Fruit fly (Drosophila melanogaster) whole organism, embryonic: ENCODE measurements around the gene CG17764.

Source experiments
- BtbVII ChIP-seq: fragments of 200-800 bp; sonication (Bioruptor generic); optimal IDR thresholded peaks from 3 replicates; lab custom pipeline; 2017; ENCODE audit warnings: missing biosample characterization, mild to moderate bottlenecking, missing genetic modification characterization
- CG10209 ChIP-seq: fragments of 200-800 bp; sonication (Bioruptor generic); optimal IDR thresholded peaks from 3 replicates; lab custom pipeline; 2017; ENCODE audit warnings: missing biosample characterization, mild to moderate bottlenecking, missing genetic modification characterization, missing genetic modification reagents
- CG12219 ChIP-seq: fragments of 200-800 bp; sonication (Bioruptor generic); optimal IDR thresholded peaks from 3 replicates; lab custom pipeline; 2018; ENCODE audit warnings: missing biosample characterization, mild to moderate bottlenecking, missing genetic modification characterization
- CG12659 ChIP-seq: fragments of 200-800 bp; sonication (Bioruptor generic); optimal IDR thresholded peaks from 3 replicates; lab custom pipeline; 2017; ENCODE audit warnings: mild to moderate bottlenecking, missing biosample characterization, missing genetic modification reagents, missing genetic modification characterization
- CG12942 ChIP-seq: fragments of 200-800 bp; sonication (Bioruptor generic); optimal IDR thresholded peaks from 3 replicates; lab custom pipeline; 2016; ENCODE audit warnings: missing biosample characterization, missing genetic modification characterization
- CG13624 ChIP-seq: fragments of 200-800 bp; sonication (Bioruptor generic); optimal IDR thresholded peaks from 2 replicates; lab custom pipeline; 2016; ENCODE audit warnings: missing biosample characterization, missing genetic modification characterization
- CG13894 ChIP-seq: fragments of 200-800 bp; sonication (Bioruptor generic); optimal IDR thresholded peaks from 3 replicates; lab custom pipeline; 2018; ENCODE audit warnings: missing biosample characterization, mild to moderate bottlenecking, missing genetic modification characterization, moderate library complexity
- CG15073 ChIP-seq: fragments of 200-800 bp; sonication (Bioruptor generic); optimal IDR thresholded peaks from 2 replicates; lab custom pipeline; 2016; ENCODE audit warnings: missing biosample characterization, missing genetic modification characterization
- CG17359 ChIP-seq: fragments of 200-800 bp; sonication (Bioruptor generic); optimal IDR thresholded peaks from 3 replicates; lab custom pipeline; 2018; ENCODE audit warnings: missing biosample characterization, mild to moderate bottlenecking, missing genetic modification characterization, moderate library complexity
- CG43689 ChIP-seq: fragments of 200-800 bp; sonication (Bioruptor generic); IDR thresholded peaks from 2 replicates; pipeline ENCODE4 v1.3.6; 2022; ENCODE audit warnings: missing biosample characterization, missing genetic modification characterization
- CG6683 ChIP-seq: fragments of 200-800 bp; sonication (Bioruptor generic); optimal IDR thresholded peaks from 2 replicates; lab custom pipeline; 2017; ENCODE audit warnings: missing biosample characterization, mild to moderate bottlenecking, missing genetic modification characterization, missing genetic modification reagents
- CG6791 ChIP-seq: fragments of 200-800 bp; sonication (Bioruptor generic); IDR thresholded peaks from 3 replicates; pipeline ENCODE4 v1.3.6; 2022; ENCODE audit warnings: missing biosample characterization, missing genetic modification characterization; ENCODE audit not compliant: partially characterized antibody
- CG7839 ChIP-seq: fragments of 200-800 bp; sonication (Bioruptor generic); optimal IDR thresholded peaks from 3 replicates; lab custom pipeline; 2018; ENCODE audit warnings: missing biosample characterization, mild to moderate bottlenecking, missing genetic modification characterization, moderate library complexity
- CG8924 ChIP-seq: fragments of 200-800 bp; optimal IDR thresholded peaks from 3 replicates; lab custom pipeline; 2019; ENCODE audit warnings: missing biosample characterization, mild to moderate bottlenecking, missing genetic modification characterization, moderate library complexity
- Dad ChIP-seq: fragments of 200-800 bp; sonication (Bioruptor generic); optimal IDR thresholded peaks from 3 replicates; lab custom pipeline; 2016; ENCODE audit warnings: missing biosample characterization, missing genetic modification characterization
- Deaf1 ChIP-seq: fragments of 200-800 bp; optimal IDR thresholded peaks from 3 replicates; lab custom pipeline; 2019; ENCODE audit warnings: missing biosample characterization, mild to moderate bottlenecking, missing genetic modification characterization, moderate library complexity
- Dek ChIP-seq: fragments of 200-800 bp; sonication (Bioruptor generic); optimal IDR thresholded peaks from 3 replicates; lab custom pipeline; 2019; ENCODE audit warnings: missing biosample characterization, mild to moderate bottlenecking, missing genetic modification characterization, moderate library complexity
- Dip2 ChIP-seq: fragments of 200-800 bp; sonication (Bioruptor generic); IDR thresholded peaks from 2 replicates; pipeline ENCODE4 v1.3.6; 2022; ENCODE audit warnings: missing biosample characterization, missing genetic modification characterization
- Dp ChIP-seq: fragments of 200-800 bp; sonication (Bioruptor generic); optimal IDR thresholded peaks from 2 replicates; lab custom pipeline; 2018; ENCODE audit warnings: missing biosample characterization, mild to moderate bottlenecking, missing genetic modification characterization, moderate library complexity
- Ets65A ChIP-seq: fragments of 200-800 bp; sonication (Bioruptor generic); peaks from one replicate; lab custom pipeline; 2016; ENCODE audit warnings: missing biosample characterization, missing genetic modification characterization
- HLHmδ ChIP-seq: fragments of 200-800 bp; sonication (Bioruptor generic); optimal IDR thresholded peaks from 2 replicates; lab custom pipeline; 2018; ENCODE audit warnings: missing biosample characterization, mild to moderate bottlenecking, missing genetic modification characterization, moderate library complexity
- HmgZ ChIP-seq: fragments of 200-800 bp; sonication (Bioruptor generic); optimal IDR thresholded peaks from 2 replicates; lab custom pipeline; 2018; ENCODE audit warnings: missing biosample characterization, mild to moderate bottlenecking, missing genetic modification characterization
- MBD-R2 ChIP-seq: fragments of 200-800 bp; sonication (Bioruptor generic); IDR thresholded peaks from 2 replicates; pipeline ENCODE4 v1.3.6; 2022; ENCODE audit warnings: missing biosample characterization, missing genetic modification characterization
- Mad ChIP-seq: fragments of 200-800 bp; sonication (Bioruptor generic); optimal IDR thresholded peaks from 2 replicates; lab custom pipeline; 2016; ENCODE audit warnings: missing biosample characterization, missing genetic modification characterization
- Med ChIP-seq: fragments of 200-800 bp; sonication (Bioruptor generic); peaks from one replicate; lab custom pipeline; 2016; ENCODE audit warnings: missing biosample characterization, missing genetic modification characterization, mild to moderate bottlenecking, inconsistent platforms, moderate library complexity
- Mes4 ChIP-seq: fragments of 200-800 bp; sonication (Bioruptor generic); optimal IDR thresholded peaks from 2 replicates; lab custom pipeline; 2016; ENCODE audit warnings: missing biosample characterization, missing genetic modification characterization
- NC2α ChIP-seq: fragments of 200-800 bp; sonication (Bioruptor generic); optimal IDR thresholded peaks from 2 replicates; lab custom pipeline; 2016; ENCODE audit warnings: missing biosample characterization, missing genetic modification characterization
- Nf-YB ChIP-seq: fragments of 200-800 bp; sonication (Bioruptor generic); optimal IDR thresholded peaks from 3 replicates; lab custom pipeline; 2019; ENCODE audit warnings: missing biosample characterization, mild to moderate bottlenecking, missing genetic modification characterization, moderate library complexity
- Nf-YC ChIP-seq: fragments of 200-800 bp; optimal IDR thresholded peaks from 3 replicates; lab custom pipeline; 2019; ENCODE audit warnings: missing biosample characterization, mild to moderate bottlenecking, missing genetic modification characterization, moderate library complexity
- Oli ChIP-seq: fragments of 200-800 bp; sonication (Bioruptor generic); optimal IDR thresholded peaks from 2 replicates; lab custom pipeline; 2018; ENCODE audit warnings: missing biosample characterization, mild to moderate bottlenecking, missing genetic modification characterization, moderate library complexity
- Ssrp ChIP-seq: fragments of 200-800 bp; sonication (Bioruptor generic); optimal IDR thresholded peaks from 2 replicates; lab custom pipeline; 2018; ENCODE audit warnings: missing biosample characterization, mild to moderate bottlenecking, missing genetic modification characterization, moderate library complexity
- br ChIP-seq: fragments of >200 bp; optimal IDR thresholded peaks from 2 replicates; lab custom pipeline; 2017
- ci ChIP-seq: fragments of 200-800 bp; sonication (Bioruptor generic); IDR thresholded peaks from 3 replicates; pipeline ENCODE4 v1.3.6; 2022; ENCODE audit warnings: missing biosample characterization, missing genetic modification characterization
- crol ChIP-seq: fragments of 200-800 bp; sonication (Bioruptor generic); IDR thresholded peaks from 2 replicates; pipeline ENCODE4 v1.3.6; 2022; ENCODE audit warnings: missing biosample characterization, missing genetic modification characterization
- gcm ChIP-seq: fragments of 200-800 bp; sonication (Bioruptor generic); optimal IDR thresholded peaks from 2 replicates; lab custom pipeline; 2019; ENCODE audit warnings: missing biosample characterization, mild to moderate bottlenecking, missing genetic modification characterization, moderate library complexity
- ind ChIP-seq: fragments of 200-800 bp; sonication (Bioruptor generic); optimal IDR thresholded peaks from 3 replicates; lab custom pipeline; 2016; ENCODE audit warnings: missing biosample characterization, missing genetic modification characterization
- nerfin-1 ChIP-seq: fragments of 200-800 bp; sonication (Bioruptor generic); optimal IDR thresholded peaks from 3 replicates; lab custom pipeline; 2019; ENCODE audit warnings: missing biosample characterization, mild to moderate bottlenecking, missing genetic modification characterization, moderate library complexity
- nerfin-2 ChIP-seq: fragments of 200-800 bp; sonication (Bioruptor generic); IDR thresholded peaks from 2 replicates; pipeline ENCODE4 v1.3.6; 2022; ENCODE audit warnings: missing biosample characterization, missing genetic modification characterization; ENCODE audit not compliant: partially characterized antibody
- pfk ChIP-seq: fragments of 200-800 bp; sonication (Bioruptor generic); optimal IDR thresholded peaks from 2 replicates; lab custom pipeline; 2018; ENCODE audit warnings: missing biosample characterization, mild to moderate bottlenecking, missing genetic modification characterization, moderate library complexity
- phol ChIP-seq: fragments of 200-800 bp; sonication (Bioruptor generic); optimal IDR thresholded peaks from 3 replicates; lab custom pipeline; 2018; ENCODE audit warnings: missing biosample characterization, mild to moderate bottlenecking, missing genetic modification characterization, moderate library complexity
- ro ChIP-seq: fragments of 200-800 bp; sonication (Bioruptor generic); IDR thresholded peaks from 2 replicates; pipeline ENCODE4 v1.3.6; 2022; ENCODE audit warnings: missing biosample characterization, missing genetic modification characterization
- scrt ChIP-seq: fragments of 200-800 bp; sonication (Bioruptor generic); optimal IDR thresholded peaks from 2 replicates; lab custom pipeline; 2018; ENCODE audit warnings: missing biosample characterization, mild to moderate bottlenecking, missing genetic modification characterization, moderate library complexity
- sens-2 ChIP-seq: fragments of 200-800 bp; sonication (Bioruptor generic); IDR thresholded peaks from 2 replicates; pipeline ENCODE4 v1.3.6; 2022; ENCODE audit warnings: missing biosample characterization, missing genetic modification characterization
- sima ChIP-seq: fragments of 200-800 bp; sonication (Bioruptor generic); optimal IDR thresholded peaks from 2 replicates; lab custom pipeline; 2016; ENCODE audit warnings: missing biosample characterization, missing genetic modification characterization
- sug ChIP-seq: fragments of 200-800 bp; optimal IDR thresholded peaks from 2 replicates; lab custom pipeline; 2019; ENCODE audit warnings: missing biosample characterization, mild to moderate bottlenecking, missing genetic modification characterization, moderate library complexity
- tio ChIP-seq: fragments of 200-800 bp; sonication (Bioruptor generic); optimal IDR thresholded peaks from 2 replicates; lab custom pipeline; 2017; ENCODE audit warnings: missing biosample characterization, missing genetic modification characterization, inconsistent platforms
- tll ChIP-seq, 2 experiments: fragments of 200-800 bp in 1 of 2; fragments of >200 bp in 1 of 2; sonication (Bioruptor generic) in 1 of 2; optimal IDR thresholded peaks; 2 replicates each; lab custom pipeline; 2017 to 2019; ENCODE audit warnings: missing biosample characterization in 2 of 2, missing genetic modification characterization in 2 of 2, mild to moderate bottlenecking in 1 of 2, moderate library complexity in 1 of 2
- ttk ChIP-seq: fragments of 200-800 bp; sonication (Bioruptor generic); IDR thresholded peaks from 2 replicates; pipeline ENCODE4 v2.1.2; 2022; ENCODE audit warnings: missing biosample characterization, missing genetic modification characterization

CG17764 gene

dm6 chrX:5338435-5338834 lies 31.2 kb upstream of the CG17764 start (continued):
- TF ChIP-seq CG43689 (GFP tag; lab: Robert Waterston, UW) = no peak
- no peak for TF ChIP-seq CG7839 (tag; lab: Kevin White, UChicago)
- no peak for TF ChIP-seq pfk (GFP tag; lab: Kevin White, UChicago)
- no peak for TF ChIP-seq Dip2 (GFP tag; lab: Robert Waterston, UW)
- no peak for TF ChIP-seq CG12659 (GFP tag; lab: Kevin White, UChicago)

- peak; percentile 58 for TF ChIP-seq crol (GFP tag; lab: Robert Waterston, UW)
- no peak for TF ChIP-seq Dp (GFP tag; lab: Kevin White, UChicago)
- TF ChIP-seq CG13894 = peak; percentile 98
- TF ChIP-seq Deaf1 (tag; lab: Kevin White, UChicago) = peak; percentile 53
- no peak for TF ChIP-seq CG12219 (GFP tag; lab: Kevin White, UChicago)
Observed at dm6 chrX:5337316-5337715, 30.1 kb upstream of the CG17764 start.

DNA sequence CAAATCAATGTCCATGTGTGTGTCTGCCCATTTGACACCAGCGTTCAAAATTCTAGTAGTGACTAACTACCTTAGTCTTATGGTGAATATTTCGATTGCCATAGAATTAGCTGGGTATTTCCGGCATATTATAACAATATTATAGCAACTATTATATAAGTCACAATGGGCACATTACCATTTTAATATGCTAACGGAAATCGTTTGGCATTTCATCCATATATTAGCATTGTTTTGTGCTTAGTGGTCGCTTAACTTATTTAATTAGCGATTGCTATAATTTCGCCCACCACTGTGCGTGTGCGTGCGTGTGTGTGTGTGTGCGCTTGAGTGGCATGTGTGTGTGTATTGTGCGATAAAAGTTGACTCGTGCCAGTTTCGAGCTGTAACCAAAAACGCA lies 29.5 kb upstream of the CG17764 start:
- TF ChIP-seq ci (GFP tag; lab: Robert Waterston, UW) = 0 out of 3 replicates have a peak, but pooled peaks have one; percentile 44
- TF ChIP-seq HLHmδ = no peak
- TF ChIP-seq CG8924 = peak; percentile 42
- TF ChIP-seq CG10209 (GFP tag; lab: Kevin White, UChicago) = peak; percentile 34
- no peak for TF ChIP-seq tio (GFP tag; lab: Kevin White, UChicago)
- TF ChIP-seq sens-2 (GFP tag; lab: Robert Waterston, UW) = no peak
- TF ChIP-seq Oli (tag; lab: Kevin White, UChicago) = peak; percentile 27
- TF ChIP-seq ttk (GFP tag; lab: Robert Waterston, UW) = no peak
- TF ChIP-seq Ets65A (GFP tag; lab: Kevin White, UChicago) = no peak
- peak; percentile 63 for TF ChIP-seq CG17359 (tag; lab: Kevin White, UChicago)
- peak; percentile 28 for TF ChIP-seq sug (tag; lab: Kevin White, UChicago)
- TF ChIP-seq Nf-YB (GFP tag; lab: Kevin White, UChicago) = no peak
- no peak for TF ChIP-seq tll (GFP tag; optimal IDR thresholded peaks at IDR 0.05; lab: Kevin White, UChicago)
- TF ChIP-seq CG13624 (GFP tag; lab: Kevin White, UChicago) = no peak
- TF ChIP-seq Dad (GFP tag; lab: Kevin White, UChicago) = no peak
- peak; percentile 43 for TF ChIP-seq phol (tag; lab: Kevin White, UChicago)
- TF ChIP-seq BtbVII = peak; percentile 32
- TF ChIP-seq CG6791 (GFP tag; lab: Robert Waterston, UW) = no peak
- peak; percentile 13 for TF ChIP-seq CG6683 (GFP tag; lab: Kevin White, UChicago)
- no peak for TF ChIP-seq Ssrp (tag; lab: Kevin White, UChicago)
- peak; percentile 51 for TF ChIP-seq scrt (GFP tag; lab: Kevin White, UChicago)
- no peak for TF ChIP-seq CG12942 (GFP tag; lab: Kevin White, UChicago)
- TF ChIP-seq Mad = no peak
- no peak for TF ChIP-seq NC2α (GFP tag; lab: Kevin White, UChicago)
- no peak for TF ChIP-seq CG15073 (GFP tag; lab: Kevin White, UChicago)
- TF ChIP-seq br = no peak
- TF ChIP-seq gcm (GFP tag; lab: Kevin White, UChicago) = no peak
- TF ChIP-seq sima (GFP tag; lab: Kevin White, UChicago) = no peak
- TF ChIP-seq Nf-YC (tag; lab: Kevin White, UChicago) = peak; percentile 16
- TF ChIP-seq Med (GFP tag; lab: Kevin White, UChicago) = peak; percentile 73
- TF ChIP-seq ro = no peak
- TF ChIP-seq Mes4 (GFP tag; lab: Kevin White, UChicago) = no peak
- TF ChIP-seq ind (GFP tag; lab: Kevin White, UChicago) = peak; percentile 36
- TF ChIP-seq HmgZ (tag; lab: Kevin White, UChicago) = peak; percentile 38
- TF ChIP-seq nerfin-2 (GFP tag; lab: Robert Waterston, UW) = no peak
- peak; percentile 59 for TF ChIP-seq Dek (tag; lab: Kevin White, UChicago)
- TF ChIP-seq MBD-R2 (GFP tag; lab: Robert Waterston, UW) = no peak
- peak; percentile 11 for TF ChIP-seq nerfin-1 (tag; lab: Kevin White, UChicago)
